Fruit fly (Drosophila melanogaster): ENCODE results near the gene aux.

aux gene

DNA sequence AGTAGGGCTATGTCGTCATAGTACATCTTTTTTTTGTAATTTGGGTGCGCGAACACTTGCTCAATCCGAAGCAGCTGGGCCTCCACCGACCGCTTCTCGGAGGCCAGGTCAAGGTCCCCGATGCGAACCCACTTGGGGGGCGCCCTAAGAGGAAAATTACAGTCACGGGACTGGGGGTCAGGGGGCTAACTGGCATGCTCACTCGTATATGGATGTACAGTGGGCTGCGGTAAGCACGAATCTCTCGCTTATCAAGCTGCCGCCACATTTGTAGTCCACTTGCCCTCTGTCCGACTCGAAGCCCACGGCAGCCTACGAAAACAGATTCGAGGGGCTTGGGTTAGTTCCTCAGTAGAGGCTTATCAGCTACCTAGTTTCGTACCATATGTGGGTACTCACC, 30.2 kb downstream of the aux start:
- TF ChIP-seq HLH106 (tag; optimal IDR thresholded peaks at IDR 0.05) (no peak), Mio (GFP tag; optimal IDR thresholded peaks at IDR 0.05) (no peak), Myc (optimal IDR thresholded peaks at IDR 0.05) (no peak), Hnf4 (GFP tag; optimal IDR thresholded peaks at IDR 0.05) (no peak), Hr83 (GFP tag; optimal IDR thresholded peaks at IDR 0.05; ENCODE audit: poor library complexity, severe bottlenecking) (no peak), CG32264 (GFP tag; optimal IDR thresholded peaks at IDR 0.05) (no peak), sv (GFP tag; optimal IDR thresholded peaks at IDR 0.05) (no peak), Abd-B (GFP tag; optimal IDR thresholded peaks at IDR 0.05) (no peak), lola (GFP tag; optimal IDR thresholded peaks at IDR 0.05) (no peak), pan (optimal IDR thresholded peaks at IDR 0.05) (no peak)

DNA sequence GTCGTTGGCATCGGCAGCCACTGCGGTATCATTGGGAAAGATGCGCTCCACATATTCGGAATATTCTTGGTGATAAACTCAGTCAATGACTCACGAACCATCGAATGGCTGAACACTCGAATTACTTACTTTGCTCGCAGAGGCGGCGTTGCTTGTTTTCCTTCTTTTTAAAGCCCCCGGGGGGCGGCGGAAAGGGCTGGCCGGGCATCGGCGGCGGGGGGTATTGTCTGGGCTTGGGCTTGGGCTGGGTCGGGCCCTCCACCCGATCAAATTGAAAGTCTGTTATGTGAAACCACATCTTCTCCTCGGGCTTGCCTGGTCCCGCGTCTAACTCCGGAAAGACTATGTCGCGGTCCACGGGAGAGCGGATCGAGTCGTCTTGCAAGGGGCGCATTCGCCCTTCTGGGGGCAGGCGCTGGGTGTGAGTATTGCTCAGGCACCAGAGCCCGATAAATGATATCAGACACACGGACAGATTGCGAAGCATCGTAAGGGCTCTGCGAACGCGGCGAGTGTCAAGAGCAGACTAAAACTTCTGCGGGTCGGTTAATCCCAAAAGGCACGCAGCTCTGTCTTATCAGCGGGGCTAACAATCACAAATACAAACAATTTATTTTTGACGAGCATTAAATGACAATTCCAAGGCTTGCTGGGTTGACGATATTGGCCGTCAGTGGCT, 30.8 kb downstream of the aux start, which contains the start of gene CG14642:
Gene CG14642, minus strand, starts transcription at position 509 of the 679 bp plus-strand sequence.
- TF ChIP-seq sage (GFP tag; optimal IDR thresholded peaks at IDR 0.05) (no peak), tai (GFP tag; optimal IDR thresholded peaks at IDR 0.05) (no peak), Dfd (GFP tag; optimal IDR thresholded peaks at IDR 0.05) (peak; percentile 99), Hr83 (GFP tag; optimal IDR thresholded peaks at IDR 0.05; ENCODE audit: poor library complexity, severe bottlenecking) (no peak), Rel (GFP tag; optimal IDR thresholded peaks at IDR 0.05) (no peak), Rel (tag; optimal IDR thresholded peaks at IDR 0.05) (peak; percentile 47), brk (GFP tag; optimal IDR thresholded peaks at IDR 0.05) (no peak), dsf (GFP tag; optimal IDR thresholded peaks at IDR 0.05; ENCODE audit: borderline replicate concordance) (no peak), Dif (GFP tag; optimal IDR thresholded peaks at IDR 0.05; ENCODE audit: partially characterized antibody) (no peak), jim (GFP tag; optimal IDR thresholded peaks at IDR 0.05) (no peak), Sp1 (GFP tag; optimal IDR thresholded peaks at IDR 0.05) (no peak), Abd-B (GFP tag; optimal IDR thresholded peaks at IDR 0.05) (no peak), Jra (GFP tag; optimal IDR thresholded peaks at IDR 0.05) (no peak), ey (GFP tag; optimal IDR thresholded peaks at IDR 0.05) (no peak), CG32264 (GFP tag; optimal IDR thresholded peaks at IDR 0.05) (no peak)

DNA sequence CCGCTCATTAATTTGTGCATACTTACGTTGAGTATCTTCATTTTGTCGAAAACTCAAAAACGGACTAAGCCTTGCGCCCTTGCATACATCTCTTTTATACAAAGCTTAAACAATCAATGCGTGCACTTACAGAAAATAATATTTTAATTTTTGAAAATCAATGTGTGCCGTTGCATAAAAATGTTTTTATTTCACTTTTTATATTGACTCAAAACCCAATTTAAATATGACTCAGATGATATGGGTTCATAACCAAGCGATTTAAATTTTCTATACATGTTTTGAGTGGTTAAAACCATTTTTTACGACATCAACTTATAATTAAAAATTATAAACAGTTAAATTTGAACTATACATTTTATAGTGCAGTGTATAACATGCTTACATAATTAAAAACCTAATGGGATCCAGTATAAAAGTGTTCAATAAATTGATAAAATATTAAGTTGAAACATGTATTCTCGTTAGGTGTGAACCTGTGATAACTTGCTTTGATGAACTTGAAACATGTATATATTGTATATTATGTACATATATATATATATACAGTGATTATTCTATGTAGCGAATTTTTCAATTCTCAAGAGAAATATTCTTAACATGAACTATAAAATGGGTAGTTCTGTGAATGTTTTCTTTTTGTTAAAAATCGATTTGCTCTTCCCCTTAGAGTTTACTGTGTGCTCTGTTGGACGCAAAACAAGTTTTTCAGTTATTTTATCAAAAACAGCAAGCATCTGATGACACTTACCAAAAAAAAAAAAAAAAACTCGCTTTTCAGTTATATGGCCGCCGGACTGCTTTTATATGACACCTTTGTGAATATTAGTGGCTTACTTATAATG, 31.7 kb downstream of the aux start, which contains the start of gene CG34305:
Gene CG34305, minus strand, starts transcription at position 51 of the 845 bp plus-strand sequence.
- TF ChIP-seq br (GFP tag; optimal IDR thresholded peaks at IDR 0.05) (peak; percentile 2), OdsH (GFP tag; optimal IDR thresholded peaks at IDR 0.05) (peak; percentile 40), sv (GFP tag; optimal IDR thresholded peaks at IDR 0.05) (no peak), CG9705 (GFP tag; optimal IDR thresholded peaks at IDR 0.05) (peak; percentile 38), Jra (GFP tag; optimal IDR thresholded peaks at IDR 0.05) (peak; percentile 41), brk (GFP tag; optimal IDR thresholded peaks at IDR 0.05) (peak; percentile 37), Hr83 (GFP tag; optimal IDR thresholded peaks at IDR 0.05; ENCODE audit: poor library complexity, severe bottlenecking) (no peak), rgr (GFP tag; optimal IDR thresholded peaks at IDR 0.05) (peak; percentile 48), Dfd (GFP tag; optimal IDR thresholded peaks at IDR 0.05) (peak; percentile 47), ey (GFP tag; optimal IDR thresholded peaks at IDR 0.05) (peak; percentile 26), Sp1 (GFP tag; optimal IDR thresholded peaks at IDR 0.05) (peak; percentile 69), Hnf4 (GFP tag; optimal IDR thresholded peaks at IDR 0.05) (peak; percentile 27), Hr78 (GFP tag; optimal IDR thresholded peaks at IDR 0.05) (no peak), HLH106 (tag; optimal IDR thresholded peaks at IDR 0.05) (peak; percentile 67), woc (GFP tag; optimal IDR thresholded peaks at IDR 0.05) (no peak), dsf (GFP tag; optimal IDR thresholded peaks at IDR 0.05; ENCODE audit: borderline replicate concordance) (no peak), fru (GFP tag; optimal IDR thresholded peaks at IDR 0.05) (peak; percentile 36), sage (GFP tag; optimal IDR thresholded peaks at IDR 0.05) (no peak), psq (GFP tag; optimal IDR thresholded peaks at IDR 0.05) (peak; percentile 17), h (GFP tag; optimal IDR thresholded peaks at IDR 0.05) (peak; percentile 61), foxo (GFP tag; optimal IDR thresholded peaks at IDR 0.05) (peak in 1 of 2 experiments; percentile 53), Mio (GFP tag; optimal IDR thresholded peaks at IDR 0.05) (no peak)

DNA sequence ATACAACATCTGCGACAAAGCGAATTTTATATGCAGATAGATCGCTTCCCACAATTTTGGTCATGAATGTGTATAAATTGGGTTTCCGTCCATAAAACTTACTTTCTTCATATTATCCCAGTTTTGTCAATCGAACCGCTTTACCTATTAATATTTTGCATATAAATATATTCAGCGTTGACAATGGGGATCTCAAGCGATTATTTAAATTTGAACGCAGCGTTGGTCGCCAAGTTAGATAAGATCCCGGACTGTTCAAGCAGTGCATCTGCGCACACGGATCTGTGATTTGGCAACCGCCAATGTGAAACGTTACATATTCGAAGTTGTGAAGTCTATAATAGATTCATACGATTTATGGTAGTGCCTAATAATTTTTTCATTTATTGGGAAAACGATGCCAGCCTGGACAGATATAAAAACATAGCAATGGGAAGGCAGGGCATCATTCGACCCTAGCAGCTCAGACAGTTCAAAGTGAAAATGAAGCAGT, 35.0 kb downstream of the aux start, which contains the start of gene TwdlF:
Gene TwdlF, plus strand, starts transcription at position 443 of the 493 bp plus-strand sequence.
- TF ChIP-seq br (GFP tag; optimal IDR thresholded peaks at IDR 0.05) (no peak), usp (GFP tag; optimal IDR thresholded peaks at IDR 0.05) (no peak), h (GFP tag; optimal IDR thresholded peaks at IDR 0.05) (no peak), GATAd (GFP tag; optimal IDR thresholded peaks at IDR 0.05) (no peak), lola (GFP tag; optimal IDR thresholded peaks at IDR 0.05) (no peak), ey (GFP tag; optimal IDR thresholded peaks at IDR 0.05) (no peak), dmrt93B (GFP tag; optimal IDR thresholded peaks at IDR 0.05) (no peak), Myc (optimal IDR thresholded peaks at IDR 0.05) (no peak), Abd-B (GFP tag; optimal IDR thresholded peaks at IDR 0.05) (no peak), dl (GFP tag; optimal IDR thresholded peaks at IDR 0.05; ENCODE audit: insufficient read depth in 1 of 2, partially characterized antibody in 2 of 2) (no peak), CrebA (GFP tag; optimal IDR thresholded peaks at IDR 0.05; ENCODE audit: borderline replicate concordance) (no peak), foxo (GFP tag; optimal IDR thresholded peaks at IDR 0.05) (no peak), pan (optimal IDR thresholded peaks at IDR 0.05) (no peak)
